Worm (Caenorhabditis elegans) whole organism, early embryonic: Measurements from ENCODE around the gene Y38H6C.18.

Source experiments
- ama-1 ChIP-seq: fragments of 150-350 bp; optimal IDR thresholded peaks from 2 replicates; lab custom pipeline; 2014
- flt-1 ChIP-seq: fragments of 200-800 bp; sonication (Bioruptor generic); IDR thresholded peaks from 2 replicates; pipeline ENCODE4 v1.3.6; 2022; ENCODE audit warnings: missing genetic modification characterization, missing compliant biosample characterization
- scrt-1 ChIP-seq: fragments of 200-800 bp; sonication (Bioruptor generic); IDR thresholded peaks from 2 replicates; pipeline ENCODE4 v1.3.6; 2022; ENCODE audit warnings: missing genetic modification characterization, missing compliant biosample characterization

- no peak for TF ChIP-seq flt-1 (GFP tag; lab: Robert Waterston, UW)
- TF ChIP-seq ama-1 (lab: Kevin White, UChicago) = no peak
- TF ChIP-seq scrt-1 (GFP tag; lab: Robert Waterston, UW) = no peak
Observed at ce11 chrV:20544092-20544491, 2.9 kb downstream of the Y38H6C.18 start, which contains the start of gene slc-36.3.
